Fruit fly (Drosophila melanogaster) whole organism, embryonic: ENCODE results near the gene CG44088.

Experiments used
- Ada2b ChIP-seq: fragments of 200-800 bp; sonication (Bioruptor generic); IDR thresholded peaks from 2 replicates; pipeline ENCODE4 v1.3.6; 2022; ENCODE audit warnings: missing biosample characterization, missing genetic modification characterization
- BEAF-32 ChIP-seq: fragments of 200-800 bp; sonication (Bioruptor generic); optimal IDR thresholded peaks from 3 replicates; lab custom pipeline; 2017; ENCODE audit warnings: missing biosample characterization, missing genetic modification characterization, mild to moderate bottlenecking, moderate library complexity, missing genetic modification reagents
- C15 ChIP-seq: fragments of 200-800 bp; sonication (Bioruptor generic); IDR thresholded peaks from 3 replicates; pipeline ENCODE4 v1.3.6; 2022; ENCODE audit warnings: missing biosample characterization, missing genetic modification characterization
- CG10274 ChIP-seq: fragments of 200-800 bp; sonication (Bioruptor generic); optimal IDR thresholded peaks from 3 replicates; lab custom pipeline; 2017; ENCODE audit warnings: missing biosample characterization, mild to moderate bottlenecking, missing genetic modification characterization
- CG11085 ChIP-seq: fragments of 200-800 bp; sonication (Bioruptor generic); IDR thresholded peaks from 2 replicates; pipeline ENCODE4 v1.3.6; 2022; ENCODE audit warnings: missing biosample characterization, missing genetic modification characterization
- CG11504 ChIP-seq: fragments of 200-800 bp; sonication (Bioruptor generic); optimal IDR thresholded peaks from 3 replicates; lab custom pipeline; 2019; ENCODE audit warnings: missing biosample characterization, mild to moderate bottlenecking, missing genetic modification characterization, moderate library complexity
- CG12659 ChIP-seq: fragments of 200-800 bp; sonication (Bioruptor generic); optimal IDR thresholded peaks from 3 replicates; lab custom pipeline; 2017; ENCODE audit warnings: mild to moderate bottlenecking, missing biosample characterization, missing genetic modification reagents, missing genetic modification characterization
- CG12744 ChIP-seq: fragments of 200-800 bp; sonication (Bioruptor generic); optimal IDR thresholded peaks from 2 replicates; lab custom pipeline; 2016; ENCODE audit warnings: missing biosample characterization, missing genetic modification characterization
- CG13287 ChIP-seq: fragments of 200-800 bp; sonication (Bioruptor generic); IDR thresholded peaks from 2 replicates; pipeline ENCODE4 v1.3.6; 2022; ENCODE audit warnings: missing biosample characterization, missing genetic modification characterization; ENCODE audit not compliant: partially characterized antibody
- CG14050 ChIP-seq: fragments of 200-800 bp; sonication (Bioruptor generic); IDR thresholded peaks from 3 replicates; pipeline ENCODE4 v1.3.6; 2022; ENCODE audit warnings: missing biosample characterization, missing genetic modification characterization
- CG14965 ChIP-seq: fragments of 200-800 bp; sonication (Bioruptor generic); optimal IDR thresholded peaks from 2 replicates; lab custom pipeline; 2016; ENCODE audit warnings: missing biosample characterization, missing genetic modification characterization, borderline replicate concordance
- CG15011 ChIP-seq: fragments of 200-800 bp; sonication (Bioruptor generic); optimal IDR thresholded peaks from 3 replicates; lab custom pipeline; 2018; ENCODE audit warnings: missing biosample characterization, mild to moderate bottlenecking, missing genetic modification characterization
- CG15696 ChIP-seq: fragments of 200-800 bp; sonication (Bioruptor generic); optimal IDR thresholded peaks from 2 replicates; lab custom pipeline; 2019; ENCODE audit warnings: missing biosample characterization, mild to moderate bottlenecking, missing genetic modification characterization, moderate library complexity
- CG18262 ChIP-seq: fragments of 200-800 bp; optimal IDR thresholded peaks from 3 replicates; lab custom pipeline; 2019; ENCODE audit warnings: missing biosample characterization, mild to moderate bottlenecking, missing genetic modification characterization, moderate library complexity
- CG30403 ChIP-seq: fragments of 200-800 bp; sonication (Bioruptor generic); optimal IDR thresholded peaks from 3 replicates; lab custom pipeline; 2016; ENCODE audit warnings: missing biosample characterization, missing genetic modification characterization
- CG31441 ChIP-seq: fragments of 200-800 bp; sonication (Bioruptor generic); IDR thresholded peaks from 2 replicates; pipeline ENCODE4 v1.3.6; 2022; ENCODE audit warnings: missing biosample characterization, missing genetic modification characterization
- CG32767 ChIP-seq: fragments of 200-800 bp; sonication (Bioruptor generic); IDR thresholded peaks from 2 replicates; pipeline ENCODE4 v1.3.6; 2022; ENCODE audit warnings: missing biosample characterization, missing genetic modification characterization
- CG4854 ChIP-seq: fragments of 200-800 bp; sonication (Bioruptor generic); optimal IDR thresholded peaks from 2 replicates; lab custom pipeline; 2016; ENCODE audit warnings: missing biosample characterization, missing genetic modification characterization, inconsistent platforms
- CG6689 ChIP-seq: fragments of 200-800 bp; sonication (Bioruptor generic); IDR thresholded peaks from 2 replicates; pipeline ENCODE4 v1.3.6; 2022; ENCODE audit warnings: missing biosample characterization, missing genetic modification characterization
- CG8290 ChIP-seq, 3 experiments: fragments of 200-800 bp; sonication (Bioruptor generic); optimal IDR thresholded peaks; 2 replicates each; lab custom pipeline; 2016 to 2019; ENCODE audit warnings: missing biosample characterization in 3 of 3, missing genetic modification characterization in 3 of 3, mild to moderate bottlenecking in 2 of 3, moderate library complexity in 1 of 3
- CG8359 ChIP-seq: fragments of 200-800 bp; sonication (Bioruptor generic); optimal IDR thresholded peaks from 2 replicates; lab custom pipeline; 2017; ENCODE audit warnings: missing biosample characterization, mild to moderate bottlenecking, missing genetic modification characterization, borderline replicate concordance
- CG8388 ChIP-seq: fragments of 200-800 bp; sonication (Bioruptor generic); optimal IDR thresholded peaks from 2 replicates; lab custom pipeline; 2019; ENCODE audit warnings: missing biosample characterization, mild to moderate bottlenecking, missing genetic modification characterization, moderate library complexity
- CG8478 ChIP-seq: fragments of >200 bp; optimal IDR thresholded peaks from 2 replicates; lab custom pipeline; 2018
- CkIIα-i1 ChIP-seq: fragments of 200-800 bp; sonication (Bioruptor generic); IDR thresholded peaks from 2 replicates; pipeline ENCODE4 v1.3.6; 2022; ENCODE audit warnings: missing biosample characterization, missing genetic modification characterization
- D19A ChIP-seq: fragments of 200-800 bp; optimal IDR thresholded peaks from 3 replicates; lab custom pipeline; 2019; ENCODE audit warnings: missing biosample characterization, mild to moderate bottlenecking, missing genetic modification characterization, moderate library complexity
- Dll ChIP-seq: fragments of 200-800 bp; sonication (Bioruptor generic); IDR thresholded peaks from 4 replicates; pipeline ENCODE4 v1.3.6; 2022; ENCODE audit warnings: missing biosample characterization, missing genetic modification characterization; ENCODE audit not compliant: partially characterized antibody
- Hey ChIP-seq: fragments of 200-800 bp; sonication (Bioruptor generic); optimal IDR thresholded peaks from 3 replicates; lab custom pipeline; 2018; ENCODE audit warnings: missing biosample characterization, mild to moderate bottlenecking, missing genetic modification characterization
- Oaz ChIP-seq: fragments of 200-800 bp; sonication (Bioruptor generic); IDR thresholded peaks from 2 replicates; pipeline ENCODE4 v1.3.6; 2022; ENCODE audit warnings: missing biosample characterization, missing genetic modification characterization
- Trl ChIP-seq, 3 experiments: fragments of >200 bp in 2 of 3; fragments of 200-800 bp in 1 of 3; sonication (Bioruptor generic) in 1 of 3; optimal IDR thresholded peaks; 2 replicates in 1 of 3; 3 replicates in 2 of 3; lab custom pipeline; 2016 to 2017; ENCODE audit warnings: missing biosample characterization in 1 of 3, missing genetic modification characterization in 1 of 3
- al ChIP-seq: fragments of 200-800 bp; sonication (Bioruptor generic); IDR thresholded peaks from 2 replicates; pipeline ENCODE4 v1.3.6; 2022; ENCODE audit warnings: missing biosample characterization, missing genetic modification characterization
- amos ChIP-seq: fragments of 200-800 bp; sonication (Bioruptor generic); IDR thresholded peaks from 2 replicates; pipeline ENCODE4 v1.3.6; 2022; ENCODE audit warnings: missing biosample characterization, missing genetic modification characterization; ENCODE audit not compliant: partially characterized antibody
- cato ChIP-seq: fragments of 200-800 bp; sonication (Bioruptor generic); optimal IDR thresholded peaks from 2 replicates; lab custom pipeline; 2016; ENCODE audit warnings: missing biosample characterization, missing genetic modification characterization, borderline replicate concordance
- caup ChIP-seq: fragments of 200-800 bp; sonication (Bioruptor generic); optimal IDR thresholded peaks from 3 replicates; lab custom pipeline; 2017; ENCODE audit warnings: missing biosample characterization, mild to moderate bottlenecking, missing genetic modification characterization, moderate library complexity; ENCODE audit not compliant: severe bottlenecking
- chinmo ChIP-seq: fragments of 200-800 bp; sonication (Bioruptor generic); IDR thresholded peaks from 4 replicates; pipeline ENCODE4 v1.3.6; 2022; ENCODE audit warnings: missing biosample characterization, missing genetic modification characterization; ENCODE audit not compliant: partially characterized antibody
- fd64A ChIP-seq: fragments of 200-800 bp; sonication (Bioruptor generic); optimal IDR thresholded peaks from 3 replicates; lab custom pipeline; 2018; ENCODE audit warnings: missing biosample characterization, mild to moderate bottlenecking, missing genetic modification characterization
- kay ChIP-seq: fragments of 200-800 bp; sonication (Bioruptor generic); optimal IDR thresholded peaks from 2 replicates; lab custom pipeline; 2016; ENCODE audit warnings: missing biosample characterization, missing genetic modification characterization
- lilli ChIP-seq: fragments of 200-800 bp; sonication (Bioruptor generic); optimal IDR thresholded peaks from 3 replicates; lab custom pipeline; 2016; ENCODE audit warnings: missing biosample characterization, missing genetic modification characterization
- mirr ChIP-seq: fragments of 200-800 bp; sonication (Bioruptor generic); optimal IDR thresholded peaks from 3 replicates; lab custom pipeline; 2018; ENCODE audit warnings: missing biosample characterization, mild to moderate bottlenecking, missing genetic modification characterization
- peb ChIP-seq: fragments of 200-800 bp; sonication (Bioruptor generic); IDR thresholded peaks from 2 replicates; pipeline ENCODE4 v1.3.6; 2022; ENCODE audit warnings: missing biosample characterization, missing genetic modification characterization
- phol ChIP-seq: fragments of 200-800 bp; sonication (Bioruptor generic); optimal IDR thresholded peaks from 3 replicates; lab custom pipeline; 2018; ENCODE audit warnings: missing biosample characterization, mild to moderate bottlenecking, missing genetic modification characterization, moderate library complexity
- sens ChIP-seq: fragments of 200-800 bp; sonication (Bioruptor generic); peaks from one replicate; lab custom pipeline; 2016; ENCODE audit warnings: missing biosample characterization, missing genetic modification characterization
- sima ChIP-seq: fragments of 200-800 bp; sonication (Bioruptor generic); optimal IDR thresholded peaks from 2 replicates; lab custom pipeline; 2016; ENCODE audit warnings: missing biosample characterization, missing genetic modification characterization
- tin ChIP-seq: fragments of 200-800 bp; sonication (Bioruptor generic); optimal IDR thresholded peaks from 3 replicates; lab custom pipeline; 2016; ENCODE audit warnings: missing biosample characterization, missing genetic modification characterization
- tio ChIP-seq: fragments of 200-800 bp; sonication (Bioruptor generic); optimal IDR thresholded peaks from 2 replicates; lab custom pipeline; 2017; ENCODE audit warnings: missing biosample characterization, missing genetic modification characterization, inconsistent platforms
- trh ChIP-seq: fragments of 200-800 bp; sonication (Bioruptor generic); optimal IDR thresholded peaks from 2 replicates; lab custom pipeline; 2016; ENCODE audit warnings: missing biosample characterization, missing genetic modification characterization
- z ChIP-seq: fragments of 200-800 bp; sonication (Bioruptor generic); IDR thresholded peaks from 3 replicates; pipeline ENCODE4 v1.3.6; 2022; ENCODE audit warnings: missing biosample characterization, missing genetic modification characterization
- zfh1 ChIP-seq: fragments of 200-800 bp; sonication (Bioruptor generic); IDR thresholded peaks from 3 replicates; pipeline ENCODE4 v1.3.6; 2022; ENCODE audit warnings: missing biosample characterization, missing genetic modification characterization

Gene CG44088

dm6 chr3R:4804828-4805707 lies 30.2 kb upstream of the CG44088 start (continued):
- TF ChIP-seq CG8290 (GFP tag; optimal IDR thresholded peaks at IDR 0.05; lab: Kevin White, UChicago): no peak
- peak in 1 of 2 experiments; percentile 33 for TF ChIP-seq CG8290 (tag; optimal IDR thresholded peaks at IDR 0.05; lab: Kevin White, UChicago)
- peak; percentile 84 for TF ChIP-seq CG11504 (tag; lab: Kevin White, UChicago)
- TF ChIP-seq tio (GFP tag; lab: Kevin White, UChicago): peak; percentile 26
- peak; percentile 71 for TF ChIP-seq sens (GFP tag; lab: Kevin White, UChicago)
- peak; percentile 72 for TF ChIP-seq CG6689 (GFP tag; lab: Robert Waterston, UW)
- TF ChIP-seq phol (tag; lab: Kevin White, UChicago): peak; percentile 78
- TF ChIP-seq CG32767: peak; percentile 56; the same call in 1 of the 2 replicates
- TF ChIP-seq CG18262 (tag; lab: Kevin White, UChicago): peak; percentile 86
- TF ChIP-seq CG31441 (GFP tag; lab: Robert Waterston, UW): peak; percentile 85
- TF ChIP-seq Hey (tag; lab: Kevin White, UChicago): no peak
- no peak for TF ChIP-seq CG12744
- TF ChIP-seq Trl (optimal IDR thresholded peaks at IDR 0.05; lab: Kevin White, UChicago): no peak
- no peak for TF ChIP-seq Trl (GFP tag; optimal IDR thresholded peaks at IDR 0.05; lab: Kevin White, UChicago)
- TF ChIP-seq CG8388 (GFP tag; lab: Kevin White, UChicago): peak; percentile 76
- peak; percentile 45 for TF ChIP-seq caup (GFP tag; lab: Kevin White, UChicago)
- TF ChIP-seq C15 (GFP tag; lab: Robert Waterston, UW): 0 out of 3 replicates have a peak, but pooled peaks have one; percentile 30
- no peak for TF ChIP-seq trh
- no peak for TF ChIP-seq peb (GFP tag; lab: Robert Waterston, UW)
- no peak for TF ChIP-seq lilli (GFP tag; lab: Kevin White, UChicago)
- TF ChIP-seq Dll (GFP tag; lab: Robert Waterston, UW): no peak
- TF ChIP-seq kay (GFP tag; lab: Kevin White, UChicago): no peak
- no peak for TF ChIP-seq CG8478 (lab: Kevin White, UChicago)
- peak; percentile 67 for TF ChIP-seq CG15696
- no peak for TF ChIP-seq amos (GFP tag; lab: Robert Waterston, UW)
- peak; percentile 31; the same call in 1 of the 3 replicates for TF ChIP-seq zfh1 (GFP tag; lab: Robert Waterston, UW)
- no peak for TF ChIP-seq CG4854 (GFP tag; lab: Kevin White, UChicago)
- 0 out of 2 replicates have a peak, but pooled peaks have one; percentile 9 for TF ChIP-seq CG13287 (GFP tag; lab: Robert Waterston, UW)
- 0 out of 2 replicates have a peak, but pooled peaks have one; percentile 12 for TF ChIP-seq Oaz (GFP tag; lab: Robert Waterston, UW)
- TF ChIP-seq CG14050 (GFP tag; lab: Robert Waterston, UW): peak; percentile 13; the same call in 1 of the 3 replicates
- TF ChIP-seq CkIIα-i1 (GFP tag; lab: Robert Waterston, UW): no peak
- TF ChIP-seq CG10274 (GFP tag; lab: Kevin White, UChicago): peak; percentile 44
- TF ChIP-seq z (GFP tag; lab: Robert Waterston, UW): no peak; the same call in none of the 3 replicates
- TF ChIP-seq CG8359 (GFP tag; lab: Kevin White, UChicago): peak; percentile 10
- no peak; the same call in 1 of the 2 replicates for TF ChIP-seq al (GFP tag; lab: Robert Waterston, UW)
- TF ChIP-seq CG15011 (GFP tag; lab: Kevin White, UChicago): peak; percentile 40
- peak; percentile 83; the same call in 1 of the 4 replicates for TF ChIP-seq chinmo
- no peak for TF ChIP-seq CG14965 (GFP tag; lab: Kevin White, UChicago)
- peak; percentile 66 for TF ChIP-seq Ada2b (GFP tag; lab: Robert Waterston, UW)
- peak; percentile 33 for TF ChIP-seq mirr (GFP tag; lab: Kevin White, UChicago)
- TF ChIP-seq tin (GFP tag; lab: Kevin White, UChicago): no peak
- no peak for TF ChIP-seq sima
- TF ChIP-seq cato: peak; percentile 33
- TF ChIP-seq fd64A (GFP tag; lab: Kevin White, UChicago): peak; percentile 20
- TF ChIP-seq CG11085 (GFP tag; lab: Robert Waterston, UW): peak; percentile 40; the same call in 1 of the 2 replicates
- TF ChIP-seq BEAF-32 (GFP tag; lab: Kevin White, UChicago): peak; percentile 8
- TF ChIP-seq CG12659 (GFP tag; lab: Kevin White, UChicago): peak; percentile 71
- TF ChIP-seq D19A (tag; lab: Kevin White, UChicago): peak; percentile 62
- peak; percentile 26 for TF ChIP-seq CG30403 (GFP tag; lab: Kevin White, UChicago)
